Fruit fly (Drosophila melanogaster): ENCODE results near the gene tHMG2.

The tHMG2 gene

dm6 chr3R:22447195-22447873, 45.4 kb upstream of the tHMG2 start, which contains the start of gene CG34288 (continued):
- peak; percentile 70 for TF ChIP-seq cwo (GFP tag; optimal IDR thresholded peaks at IDR 0.05)
- peak; percentile 48 for TF ChIP-seq CG9932 (GFP tag; IDR thresholded peaks at IDR 0.05)
- peak; percentile 59; the same call in 2 of the 4 replicates for TF ChIP-seq Dll (GFP tag; IDR thresholded peaks at IDR 0.05; ENCODE audit: partially characterized antibody)
- no peak for TF ChIP-seq CG13894 (tag; optimal IDR thresholded peaks at IDR 0.05)
- TF ChIP-seq Adf1 (GFP tag; IDR thresholded peaks at IDR 0.05): no peak
- TF ChIP-seq mld (GFP tag; IDR thresholded peaks at IDR 0.05; ENCODE audit: partially characterized antibody): no peak
- TF ChIP-seq Opbp (GFP tag; IDR thresholded peaks at IDR 0.05; ENCODE audit: partially characterized antibody): no peak
- TF ChIP-seq mirr (GFP tag; optimal IDR thresholded peaks at IDR 0.05): peak; percentile 92
- TF ChIP-seq CG10462 (GFP tag; optimal IDR thresholded peaks at IDR 0.05): no peak
- peak; percentile 62; the same call in 2 of the 3 replicates for TF ChIP-seq Mrtf (GFP tag; IDR thresholded peaks at IDR 0.05)
- peak; percentile 58 for TF ChIP-seq CG2678 (tag; optimal IDR thresholded peaks at IDR 0.05)
- no peak for TF ChIP-seq chn (GFP tag; optimal IDR thresholded peaks at IDR 0.05)
- peak; percentile 17 for TF ChIP-seq Atf3 (GFP tag; optimal IDR thresholded peaks at IDR 0.05)
- peak; percentile 13 for TF ChIP-seq Side (GFP tag; optimal IDR thresholded peaks at IDR 0.05)
- TF ChIP-seq CG2129 (GFP tag; IDR thresholded peaks at IDR 0.05; ENCODE audit: partially characterized antibody): no peak
- TF ChIP-seq oc (tag; optimal IDR thresholded peaks at IDR 0.05): no peak
- peak; percentile 26 for TF ChIP-seq shn (GFP tag; optimal IDR thresholded peaks at IDR 0.05)
- TF ChIP-seq CG13624 (GFP tag; optimal IDR thresholded peaks at IDR 0.05): no peak
- TF ChIP-seq CG11085 (GFP tag; IDR thresholded peaks at IDR 0.05): peak; percentile 63
- peak; percentile 7 for TF ChIP-seq CG7786 (GFP tag; optimal IDR thresholded peaks at IDR 0.05)
- TF ChIP-seq CG10431 (GFP tag; optimal IDR thresholded peaks at IDR 0.05): no peak
- TF ChIP-seq CG7357 (GFP tag; IDR thresholded peaks at IDR 0.05): no peak
- TF ChIP-seq CG17361 (GFP tag; IDR thresholded peaks at IDR 0.05): no peak; the same call in 2 of the 3 replicates
- no peak for TF ChIP-seq CG4707 (GFP tag; optimal IDR thresholded peaks at IDR 0.05)
- peak; percentile 40 for TF ChIP-seq CG18262 (tag; optimal IDR thresholded peaks at IDR 0.05)
- TF ChIP-seq E2f2 (GFP tag; IDR thresholded peaks at IDR 0.05): peak; percentile 85
- no peak for TF ChIP-seq CG8944 (GFP tag; optimal IDR thresholded peaks at IDR 0.05)
- peak; percentile 51 for TF ChIP-seq CG7556 (GFP tag; optimal IDR thresholded peaks at IDR 0.05)
- TF ChIP-seq GATAe (GFP tag; conservative IDR thresholded peaks at IDR 0.05): peak; percentile 95
- TF ChIP-seq CG12071 (GFP tag; optimal IDR thresholded peaks at IDR 0.05): peak; percentile 28
- TF ChIP-seq trh (GFP tag; optimal IDR thresholded peaks at IDR 0.05): no peak
- no peak for TF ChIP-seq Lpt (GFP tag; optimal IDR thresholded peaks at IDR 0.05)
- no peak for TF ChIP-seq gsb-n (tag; optimal IDR thresholded peaks at IDR 0.05)
- no peak for TF ChIP-seq ind (GFP tag; optimal IDR thresholded peaks at IDR 0.05)
- TF ChIP-seq corto (GFP tag; optimal IDR thresholded peaks at IDR 0.05): peak; percentile 78
- no peak for TF ChIP-seq knrl (GFP tag; IDR thresholded peaks at IDR 0.05; ENCODE audit: partially characterized antibody)
- TF ChIP-seq sim (GFP tag; IDR thresholded peaks at IDR 0.05): no peak
- no peak for TF ChIP-seq cad (GFP tag; optimal IDR thresholded peaks at IDR 0.05)
- peak; percentile 45 for TF ChIP-seq bbx (GFP tag; IDR thresholded peaks at IDR 0.05; ENCODE audit: partially characterized antibody)
- TF ChIP-seq CG10979 (tag; optimal IDR thresholded peaks at IDR 0.05): no peak
- no peak for TF ChIP-seq abd-A (tag; optimal IDR thresholded peaks at IDR 0.05)
- TF ChIP-seq Hr39 (optimal IDR thresholded peaks at IDR 0.05): no peak
- TF ChIP-seq CG16813 (GFP tag; IDR thresholded peaks at IDR 0.05; ENCODE audit: partially characterized antibody): no peak
- no peak for TF ChIP-seq Dad (GFP tag; optimal IDR thresholded peaks at IDR 0.05)
- TF ChIP-seq CG30431 (GFP tag; optimal IDR thresholded peaks at IDR 0.05): no peak
- TF ChIP-seq Deaf1 (tag; optimal IDR thresholded peaks at IDR 0.05): no peak
- no peak for TF ChIP-seq CG3065 (GFP tag; optimal IDR thresholded peaks at IDR 0.05)
- no peak for TF ChIP-seq HLH54F (GFP tag; optimal IDR thresholded peaks at IDR 0.05)
- no peak for TF ChIP-seq NK7.1 (GFP tag; optimal IDR thresholded peaks at IDR 0.05)
- TF ChIP-seq CG14710 (tag; optimal IDR thresholded peaks at IDR 0.05): no peak
